1 fruit fly cellular context compared by ENCODE assay signal in genomic region chr3R:10626066-10626465, dm6.
A peak's percentile ranks its signal among the peaks of the same experiment; 100 is the strongest.
TF ChIP-seq lines count a peak whose summit lies in the region.

No protein-coding gene starts in this region.

TF ChIP-seq in whole organism, embryonic, 481 proteins besides CTCF, POLR2A, EP300 and RAD21 (continued from another document):
- peak; percentile 96 for TF ChIP-seq zf30C (GFP tag; optimal IDR thresholded peaks at IDR 0.05; lab: Kevin White, UChicago)
- peak; percentile 48 for TF ChIP-seq CG6813 (GFP tag; optimal IDR thresholded peaks at IDR 0.05; lab: Kevin White, UChicago)
- 0 out of 2 replicates have a peak, but pooled peaks have one; percentile 35 for TF ChIP-seq sim (GFP tag; IDR thresholded peaks at IDR 0.05; lab: Robert Waterston, UW)
- TF ChIP-seq Elba2 (GFP tag; optimal IDR thresholded peaks at IDR 0.05; lab: Kevin White, UChicago) = peak; percentile 34
- TF ChIP-seq Antp (GFP tag; optimal IDR thresholded peaks at IDR 0.05; lab: Kevin White, UChicago) = no peak
- no peak for TF ChIP-seq CG10274 (GFP tag; optimal IDR thresholded peaks at IDR 0.05; lab: Kevin White, UChicago)
- TF ChIP-seq CG8924 (tag; optimal IDR thresholded peaks at IDR 0.05; lab: Kevin White, UChicago) = peak; percentile 72
- peak; percentile 51 for TF ChIP-seq D19A (tag; optimal IDR thresholded peaks at IDR 0.05; lab: Kevin White, UChicago)
- TF ChIP-seq trem (tag; optimal IDR thresholded peaks at IDR 0.05; lab: Kevin White, UChicago) = peak; percentile 72
- TF ChIP-seq cas (GFP tag; IDR thresholded peaks at IDR 0.05; lab: Robert Waterston, UW) = no peak
- peak in 1 of 2 experiments; percentile 2 for TF ChIP-seq tll (GFP tag; optimal IDR thresholded peaks at IDR 0.05; lab: Kevin White, UChicago)
- no peak for TF ChIP-seq CG14965 (GFP tag; optimal IDR thresholded peaks at IDR 0.05; lab: Kevin White, UChicago; ENCODE audit: borderline replicate concordance)
- TF ChIP-seq row (GFP tag; IDR thresholded peaks at IDR 0.05; lab: Robert Waterston, UW) = peak; percentile 62
- peak; percentile 37 for TF ChIP-seq CG7556 (GFP tag; optimal IDR thresholded peaks at IDR 0.05; lab: Kevin White, UChicago)
- TF ChIP-seq Six4 (GFP tag; optimal IDR thresholded peaks at IDR 0.05; lab: Kevin White, UChicago) = peak; percentile 72
- TF ChIP-seq CG4424 (GFP tag; optimal IDR thresholded peaks at IDR 0.05; lab: Kevin White, UChicago) = peak; percentile 49
- no peak for TF ChIP-seq hb (GFP tag; IDR thresholded peaks at IDR 0.05; lab: Robert Waterston, UW; ENCODE audit: partially characterized antibody)
- no peak for TF ChIP-seq PHDP (tag; optimal IDR thresholded peaks at IDR 0.05; lab: Kevin White, UChicago)
- peak; percentile 31 for TF ChIP-seq CG6254 (GFP tag; optimal IDR thresholded peaks at IDR 0.05; lab: Kevin White, UChicago)
- TF ChIP-seq CG18476 (GFP tag; optimal IDR thresholded peaks at IDR 0.05; lab: Kevin White, UChicago) = peak; percentile 26
- peak; percentile 42 for TF ChIP-seq Chrac-16 (GFP tag; optimal IDR thresholded peaks at IDR 0.05; lab: Kevin White, UChicago)
- TF ChIP-seq Dll (GFP tag; IDR thresholded peaks at IDR 0.05; lab: Robert Waterston, UW; ENCODE audit: partially characterized antibody) = no peak
- peak; percentile 16 for TF ChIP-seq chn (GFP tag; optimal IDR thresholded peaks at IDR 0.05; lab: Kevin White, UChicago)
- TF ChIP-seq onecut (GFP tag; IDR thresholded peaks at IDR 0.05; lab: Robert Waterston, UW) = no peak
- peak; percentile 92 for TF ChIP-seq zen (tag; optimal IDR thresholded peaks at IDR 0.05; lab: Kevin White, UChicago)
- 0 out of 2 replicates have a peak, but pooled peaks have one; percentile 41 for TF ChIP-seq CG6689 (GFP tag; IDR thresholded peaks at IDR 0.05; lab: Robert Waterston, UW)
- peak; percentile 51 for TF ChIP-seq CG12391 (tag; optimal IDR thresholded peaks at IDR 0.05; lab: Kevin White, UChicago)
- peak; percentile 90 for TF ChIP-seq fd102C (GFP tag; optimal IDR thresholded peaks at IDR 0.05; lab: Kevin White, UChicago)
- no peak for TF ChIP-seq CG7357 (GFP tag; IDR thresholded peaks at IDR 0.05; lab: Robert Waterston, UW)
- TF ChIP-seq CG14710 (tag; optimal IDR thresholded peaks at IDR 0.05; lab: Kevin White, UChicago) = peak; percentile 52
- TF ChIP-seq CG17385 (GFP tag; optimal IDR thresholded peaks at IDR 0.05; lab: Kevin White, UChicago) = no peak
- TF ChIP-seq D (optimal IDR thresholded peaks at IDR 0.05; lab: Kevin White, UChicago) = no peak
- peak; percentile 31 for TF ChIP-seq D (GFP tag; optimal IDR thresholded peaks at IDR 0.05; lab: Kevin White, UChicago)
- peak; percentile 19 for TF ChIP-seq Oli (tag; optimal IDR thresholded peaks at IDR 0.05; lab: Kevin White, UChicago)
- TF ChIP-seq oc (tag; optimal IDR thresholded peaks at IDR 0.05; lab: Kevin White, UChicago) = no peak
- no peak for TF ChIP-seq prd (optimal IDR thresholded peaks at IDR 0.05; lab: Kevin White, UChicago)
- peak; percentile 81 for TF ChIP-seq prd (GFP tag; IDR thresholded peaks at IDR 0.05; lab: Robert Waterston, UW)
- TF ChIP-seq Sry-δ (GFP tag; optimal IDR thresholded peaks at IDR 0.05; lab: Kevin White, UChicago) = no peak
- TF ChIP-seq fd96Cb (tag; optimal IDR thresholded peaks at IDR 0.05; lab: Kevin White, UChicago) = peak; percentile 36
- TF ChIP-seq gcm (GFP tag; optimal IDR thresholded peaks at IDR 0.05; lab: Kevin White, UChicago) = peak; percentile 8
- TF ChIP-seq sens (GFP tag; lab: Kevin White, UChicago) = peak; percentile 50
- TF ChIP-seq Kr (GFP tag; optimal IDR thresholded peaks at IDR 0.05; lab: Kevin White, UChicago) = peak; percentile 84
- TF ChIP-seq CG16863 (GFP tag; optimal IDR thresholded peaks at IDR 0.05; lab: Kevin White, UChicago) = no peak
- TF ChIP-seq CG2120 (GFP tag; optimal IDR thresholded peaks at IDR 0.05; lab: Kevin White, UChicago) = no peak
- no peak for TF ChIP-seq CG17359 (tag; optimal IDR thresholded peaks at IDR 0.05; lab: Kevin White, UChicago)
- no peak for TF ChIP-seq Ada2b (GFP tag; IDR thresholded peaks at IDR 0.05; lab: Robert Waterston, UW)
- TF ChIP-seq CG4820 (GFP tag; optimal IDR thresholded peaks at IDR 0.05; lab: Kevin White, UChicago) = peak; percentile 24
- no peak for TF ChIP-seq caup (GFP tag; optimal IDR thresholded peaks at IDR 0.05; lab: Kevin White, UChicago; ENCODE audit: severe bottlenecking)
- TF ChIP-seq slou (GFP tag; optimal IDR thresholded peaks at IDR 0.05; lab: Kevin White, UChicago) = no peak
- TF ChIP-seq Dp (GFP tag; optimal IDR thresholded peaks at IDR 0.05; lab: Kevin White, UChicago) = no peak
- TF ChIP-seq crol (GFP tag; IDR thresholded peaks at IDR 0.05; lab: Robert Waterston, UW) = no peak
- no peak for TF ChIP-seq CG10431 (GFP tag; optimal IDR thresholded peaks at IDR 0.05; lab: Kevin White, UChicago)
- peak; percentile 75 for TF ChIP-seq zfh1 (GFP tag; IDR thresholded peaks at IDR 0.05; lab: Robert Waterston, UW)
- 0 out of 3 replicates have a peak, but pooled peaks have one; percentile 19 for TF ChIP-seq H15 (GFP tag; IDR thresholded peaks at IDR 0.05; lab: Robert Waterston, UW)
- peak; percentile 78 for TF ChIP-seq CG2712 (tag; optimal IDR thresholded peaks at IDR 0.05; lab: Kevin White, UChicago)
- TF ChIP-seq CG18262 (tag; optimal IDR thresholded peaks at IDR 0.05; lab: Kevin White, UChicago) = peak; percentile 82
- TF ChIP-seq CG9727 (GFP tag; optimal IDR thresholded peaks at IDR 0.05; lab: Kevin White, UChicago) = peak; percentile 88
- no peak for TF ChIP-seq CG14860 (GFP tag; IDR thresholded peaks at IDR 0.05; lab: Robert Waterston, UW; ENCODE audit: partially characterized antibody)
- TF ChIP-seq Bdp1 (GFP tag; optimal IDR thresholded peaks at IDR 0.05; lab: Kevin White, UChicago) = no peak
- TF ChIP-seq trh (GFP tag; optimal IDR thresholded peaks at IDR 0.05; lab: Kevin White, UChicago) = no peak
- peak; percentile 4 for TF ChIP-seq Sox100B (GFP tag; optimal IDR thresholded peaks at IDR 0.05; lab: Kevin White, UChicago)
- no peak for TF ChIP-seq HmgZ (tag; optimal IDR thresholded peaks at IDR 0.05; lab: Kevin White, UChicago)
- TF ChIP-seq CG2116 (GFP tag; optimal IDR thresholded peaks at IDR 0.05; lab: Kevin White, UChicago) = peak; percentile 15
- TF ChIP-seq Ssrp (tag; optimal IDR thresholded peaks at IDR 0.05; lab: Kevin White, UChicago) = peak; percentile 27
- peak; percentile 84 for TF ChIP-seq dmrt11E (tag; optimal IDR thresholded peaks at IDR 0.05; lab: Kevin White, UChicago)
- peak; percentile 71 for TF ChIP-seq CG10267 (tag; optimal IDR thresholded peaks at IDR 0.05; lab: Kevin White, UChicago)
- TF ChIP-seq fru (optimal IDR thresholded peaks at IDR 0.05; lab: Kevin White, UChicago) = no peak
- TF ChIP-seq stwl (tag; optimal IDR thresholded peaks at IDR 0.05; lab: Kevin White, UChicago) = peak; percentile 42
- no peak for TF ChIP-seq lov (optimal IDR thresholded peaks at IDR 0.05; lab: Kevin White, UChicago)
- TF ChIP-seq lov (GFP tag; IDR thresholded peaks at IDR 0.05; lab: Robert Waterston, UW) = 0 out of 3 replicates have a peak, but pooled peaks have one; percentile 29
- TF ChIP-seq gem (tag; optimal IDR thresholded peaks at IDR 0.05; lab: Kevin White, UChicago) = peak; percentile 65
- TF ChIP-seq ac (GFP tag; optimal IDR thresholded peaks at IDR 0.05; lab: Kevin White, UChicago) = peak; percentile 89
- no peak for TF ChIP-seq CG4360 (GFP tag; IDR thresholded peaks at IDR 0.05; lab: Robert Waterston, UW)
- TF ChIP-seq unpg (GFP tag; optimal IDR thresholded peaks at IDR 0.05; lab: Kevin White, UChicago) = peak; percentile 5
- peak; percentile 82 for TF ChIP-seq CG10979 (tag; optimal IDR thresholded peaks at IDR 0.05; lab: Kevin White, UChicago)
- TF ChIP-seq CG10462 (GFP tag; optimal IDR thresholded peaks at IDR 0.05; lab: Kevin White, UChicago) = peak; percentile 50
- peak in 1 of 2 experiments; percentile 16 for TF ChIP-seq chif (GFP tag; optimal IDR thresholded peaks at IDR 0.05; lab: Kevin White, UChicago)
- peak; percentile 21 for TF ChIP-seq gsb-n (tag; optimal IDR thresholded peaks at IDR 0.05; lab: Kevin White, UChicago)
- TF ChIP-seq Nf-YC (tag; optimal IDR thresholded peaks at IDR 0.05; lab: Kevin White, UChicago) = no peak
- peak; percentile 96 for TF ChIP-seq CG15696 (tag; optimal IDR thresholded peaks at IDR 0.05; lab: Kevin White, UChicago)
- TF ChIP-seq CG4730 (GFP tag; IDR thresholded peaks at IDR 0.05; lab: Robert Waterston, UW) = no peak
- TF ChIP-seq Nf-YB (GFP tag; optimal IDR thresholded peaks at IDR 0.05; lab: Kevin White, UChicago) = no peak
- TF ChIP-seq CG13775 (GFP tag; optimal IDR thresholded peaks at IDR 0.05; lab: Kevin White, UChicago) = peak; percentile 70
- TF ChIP-seq CG33557 (GFP tag; optimal IDR thresholded peaks at IDR 0.05; lab: Kevin White, UChicago) = peak; percentile 54
- peak; percentile 53; the same call in 1 of the 2 replicates for TF ChIP-seq CG31441 (GFP tag; IDR thresholded peaks at IDR 0.05; lab: Robert Waterston, UW)
- peak; percentile 21 for TF ChIP-seq tio (GFP tag; optimal IDR thresholded peaks at IDR 0.05; lab: Kevin White, UChicago)
- peak; percentile 50 for TF ChIP-seq Med (GFP tag; lab: Kevin White, UChicago)
- TF ChIP-seq CG1233 (GFP tag; optimal IDR thresholded peaks at IDR 0.05; lab: Kevin White, UChicago) = peak; percentile 22
- TF ChIP-seq CG30403 (GFP tag; optimal IDR thresholded peaks at IDR 0.05; lab: Kevin White, UChicago) = peak; percentile 22
- TF ChIP-seq CG15073 (GFP tag; optimal IDR thresholded peaks at IDR 0.05; lab: Kevin White, UChicago) = no peak
- TF ChIP-seq CG8765 (GFP tag; IDR thresholded peaks at IDR 0.05; lab: Robert Waterston, UW) = peak; percentile 81
- no peak for TF ChIP-seq CG11695 (GFP tag; IDR thresholded peaks at IDR 0.05; lab: Robert Waterston, UW)
- TF ChIP-seq Xrp1 (GFP tag; IDR thresholded peaks at IDR 0.05; lab: Robert Waterston, UW) = peak; percentile 78
- peak; percentile 13 for TF ChIP-seq Hsf (GFP tag; optimal IDR thresholded peaks at IDR 0.05; lab: Kevin White, UChicago)
- TF ChIP-seq grau (tag; optimal IDR thresholded peaks at IDR 0.05; lab: Kevin White, UChicago) = peak; percentile 23
- peak; percentile 6 for TF ChIP-seq CG12155 (GFP tag; optimal IDR thresholded peaks at IDR 0.05; lab: Kevin White, UChicago)
- peak; percentile 64; the same call in 2 of the 3 replicates for TF ChIP-seq CG17361 (GFP tag; IDR thresholded peaks at IDR 0.05; lab: Robert Waterston, UW)
- peak in 1 of 2 experiments; percentile 23 for TF ChIP-seq eve (GFP tag; optimal IDR thresholded peaks at IDR 0.05; lab: Kevin White, UChicago)
- no peak for TF ChIP-seq amos (GFP tag; IDR thresholded peaks at IDR 0.05; lab: Robert Waterston, UW; ENCODE audit: partially characterized antibody)
- TF ChIP-seq ttk (GFP tag; IDR thresholded peaks at IDR 0.05; lab: Robert Waterston, UW) = no peak
